Worm (Caenorhabditis elegans): Measurements from ENCODE around the gene mlc-4.
A peak's percentile ranks its signal among the peaks of the same experiment; 100 is the strongest.

The mlc-4 gene

DNA sequence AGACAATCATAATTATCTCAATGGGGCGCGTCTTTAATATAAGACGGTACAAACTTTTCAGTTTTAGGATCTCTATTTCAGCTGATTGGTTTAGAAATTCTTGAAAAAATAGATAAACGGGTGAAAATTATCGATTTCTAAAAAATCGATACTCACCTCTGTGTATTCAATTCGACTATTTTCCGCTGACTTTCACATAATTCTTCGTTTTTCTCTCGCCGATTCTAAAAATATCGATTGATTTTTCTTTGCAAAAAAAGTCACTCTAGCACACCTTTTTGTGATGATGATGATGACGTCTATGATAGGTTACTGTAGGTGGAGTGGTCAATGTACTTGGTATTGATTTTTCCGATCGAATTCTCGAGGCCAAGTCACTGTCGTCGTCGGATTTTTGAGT is 36.2 kb upstream of the mlc-4 start:
- TF ChIP-seq pag-3 (tag; optimal IDR thresholded peaks at IDR 0.05; ENCODE audit: borderline replicate concordance) (no peak), T23F11.4 (GFP tag; optimal IDR thresholded peaks at IDR 0.05) (no peak), pax-1 (tag; optimal IDR thresholded peaks at IDR 0.05) (no peak), ets-4 (tag; optimal IDR thresholded peaks at IDR 0.05) (no peak), C38D4.7 (GFP tag; optimal IDR thresholded peaks at IDR 0.05) (no peak), ceh-31 (tag; optimal IDR thresholded peaks at IDR 0.05) (no peak), ceh-14 (tag; optimal IDR thresholded peaks at IDR 0.05) (no peak), hlh-30 (tag; optimal IDR thresholded peaks at IDR 0.05; ENCODE audit: insufficient read depth) (no peak), mec-3 (tag; optimal IDR thresholded peaks at IDR 0.05; ENCODE audit: borderline replicate concordance) (no peak), ceh-30 (tag; optimal IDR thresholded peaks at IDR 0.05) (no peak), K02D7.2 (tag; optimal IDR thresholded peaks at IDR 0.05) (no peak), C08G9.2 (tag; optimal IDR thresholded peaks at IDR 0.05) (no peak), F13H6.1 (tag; optimal IDR thresholded peaks at IDR 0.05) (no peak), tbx-2 (tag; optimal IDR thresholded peaks at IDR 0.05) (no peak), lin-11 (tag; optimal IDR thresholded peaks at IDR 0.05) (no peak), npax-4 (tag; optimal IDR thresholded peaks at IDR 0.05) (no peak), nfya-1 (tag; optimal IDR thresholded peaks at IDR 0.05) (no peak), eyg-1 (tag; optimal IDR thresholded peaks at IDR 0.05) (no peak)

ce11 chrIII:3428574-3428973 is 35.0 kb upstream of the mlc-4 start:
- TF ChIP-seq eyg-1 (tag; optimal IDR thresholded peaks at IDR 0.05) (no peak), fkh-10 (GFP tag; optimal IDR thresholded peaks at IDR 0.05) (no peak), unc-55 (GFP tag; optimal IDR thresholded peaks at IDR 0.05) (no peak), K02D7.2 (tag; optimal IDR thresholded peaks at IDR 0.05) (no peak), ceh-19 (GFP tag; optimal IDR thresholded peaks at IDR 0.05) (no peak), elt-2 (tag; optimal IDR thresholded peaks at IDR 0.05) (no peak), ceh-6 (GFP tag; optimal IDR thresholded peaks at IDR 0.05) (no peak)

ce11 chrIII:3426741-3427140 is 33.2 kb upstream of the mlc-4 start:
- TF ChIP-seq sox-2 (GFP tag; IDR thresholded peaks at IDR 0.05) (no peak), mec-3 (tag; optimal IDR thresholded peaks at IDR 0.05; ENCODE audit: borderline replicate concordance) (no peak), ama-1 (optimal IDR thresholded peaks at IDR 0.05) (no peak), K02D7.2 (tag; optimal IDR thresholded peaks at IDR 0.05) (no peak)

DNA sequence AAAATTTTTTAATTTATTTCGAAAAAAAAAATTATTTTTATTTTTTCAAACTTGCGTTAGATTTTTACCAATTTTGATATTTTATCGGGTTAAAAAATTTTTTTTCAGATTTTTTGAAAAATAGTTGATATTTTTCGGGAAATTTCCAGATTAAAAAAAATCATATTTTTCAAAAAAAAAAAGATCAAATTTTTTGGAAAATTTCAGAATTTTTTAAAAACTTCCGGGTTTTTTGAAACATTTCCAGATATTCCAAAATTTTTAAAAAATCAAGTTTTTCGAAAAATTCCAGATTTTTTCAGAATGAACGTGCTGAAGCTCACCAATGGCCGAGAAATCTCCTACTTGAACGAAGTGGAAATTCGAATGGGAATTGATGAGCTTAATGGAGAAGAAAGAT is 31.9 kb upstream of the mlc-4 start, which contains the start of gene metl-18:
TSS of gene metl-18 (plus strand) at position 301 of the 400 bp plus-strand sequence.
- TF ChIP-seq nfya-1 (tag; optimal IDR thresholded peaks at IDR 0.05) (no peak), elt-2 (tag; optimal IDR thresholded peaks at IDR 0.05) (no peak), pros-1 (tag; optimal IDR thresholded peaks at IDR 0.05) (no peak), ceh-48 (tag; optimal IDR thresholded peaks at IDR 0.05) (no peak), ttx-3 (tag; optimal IDR thresholded peaks at IDR 0.05) (no peak), K02D7.2 (tag; optimal IDR thresholded peaks at IDR 0.05) (no peak), Y22D7AL.16 (tag; optimal IDR thresholded peaks at IDR 0.05) (no peak), tbx-7 (tag; optimal IDR thresholded peaks at IDR 0.05) (no peak), fkh-10 (GFP tag; optimal IDR thresholded peaks at IDR 0.05) (no peak), unc-42 (tag; optimal IDR thresholded peaks at IDR 0.05) (no peak), nhr-11 (tag; optimal IDR thresholded peaks at IDR 0.05) (no peak), pqm-1 (tag; optimal IDR thresholded peaks at IDR 0.05) (no peak), odd-2 (tag; optimal IDR thresholded peaks at IDR 0.05) (no peak), eyg-1 (tag; optimal IDR thresholded peaks at IDR 0.05) (no peak)

DNA sequence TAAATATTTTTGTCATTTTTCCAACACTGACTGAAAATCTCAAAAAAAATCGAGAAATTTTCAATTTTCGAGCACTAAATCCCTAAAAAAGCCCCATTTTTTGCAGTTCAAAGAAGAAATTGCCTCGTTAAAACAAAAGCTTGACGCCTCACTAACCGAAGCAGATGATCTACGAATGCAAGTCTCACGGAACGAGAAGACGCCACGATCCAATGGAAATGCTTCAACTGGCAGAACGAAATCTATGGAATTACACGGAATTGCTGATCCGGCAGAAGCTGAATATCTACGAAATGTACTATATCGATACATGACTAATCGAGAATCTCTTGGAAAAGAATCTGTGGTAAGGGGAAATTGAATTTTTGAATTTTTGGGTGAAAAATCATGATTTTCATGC is 30.3 kb upstream of the mlc-4 start:
- TF ChIP-seq ceh-19 (GFP tag; optimal IDR thresholded peaks at IDR 0.05) (no peak), tbx-2 (tag; optimal IDR thresholded peaks at IDR 0.05) (peak; percentile 52), C08G9.2 (tag; optimal IDR thresholded peaks at IDR 0.05) (peak; percentile 54), ceh-31 (tag; optimal IDR thresholded peaks at IDR 0.05) (peak; percentile 72), pha-2 (tag; optimal IDR thresholded peaks at IDR 0.05) (no peak), pat-9 (tag; optimal IDR thresholded peaks at IDR 0.05) (no peak), F13H6.1 (tag; optimal IDR thresholded peaks at IDR 0.05) (no peak), mec-3 (tag; optimal IDR thresholded peaks at IDR 0.05; ENCODE audit: borderline replicate concordance) (no peak), unc-42 (tag; optimal IDR thresholded peaks at IDR 0.05) (no peak), ttx-3 (tag; optimal IDR thresholded peaks at IDR 0.05) (no peak), unc-3 (GFP tag; conservative IDR thresholded peaks at IDR 0.05) (no peak), unc-3 (tag; optimal IDR thresholded peaks at IDR 0.05) (no peak), ceh-14 (tag; optimal IDR thresholded peaks at IDR 0.05) (peak; percentile 7), K02D7.2 (tag; optimal IDR thresholded peaks at IDR 0.05) (no peak), lim-6 (tag; optimal IDR thresholded peaks at IDR 0.05) (peak; percentile 29), sox-4 (tag; optimal IDR thresholded peaks at IDR 0.05) (no peak), rnt-1 (tag; optimal IDR thresholded peaks at IDR 0.05) (peak; percentile 10), syd-9 (tag; optimal IDR thresholded peaks at IDR 0.05) (no peak), T23F11.4 (GFP tag; optimal IDR thresholded peaks at IDR 0.05) (no peak), ceh-34 (tag; optimal IDR thresholded peaks at IDR 0.05) (peak; percentile 17), hlh-6 (tag; optimal IDR thresholded peaks at IDR 0.05) (no peak), sdc-2 (tag; optimal IDR thresholded peaks at IDR 0.05) (no peak)

Data from whole organism, late embryonic.